Worm (Caenorhabditis elegans): Measurements from ENCODE around the gene ptr-9.

DNA sequence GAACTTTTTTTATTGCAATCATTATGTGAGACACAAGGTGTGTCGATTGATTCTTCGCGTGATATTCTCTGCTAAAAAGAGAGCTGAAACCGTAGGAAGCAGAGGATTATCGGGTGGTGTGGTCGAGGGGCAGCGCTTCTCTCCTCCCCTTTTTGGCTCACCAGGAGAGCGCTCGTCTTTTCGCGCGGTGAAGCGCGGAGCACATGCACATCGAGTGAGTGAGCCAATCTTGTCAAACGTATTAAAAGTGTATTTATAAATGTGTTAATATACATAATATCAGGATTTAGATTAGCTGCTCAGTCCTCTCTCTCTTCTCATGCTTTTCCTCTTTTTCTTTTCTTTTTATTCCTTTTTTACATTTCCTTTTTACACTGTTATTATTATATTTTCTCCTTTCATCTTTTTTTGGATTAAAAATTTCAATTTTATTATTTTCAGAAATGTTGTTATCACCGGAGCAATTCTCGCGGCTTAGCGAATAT is 1.2 kb upstream of the ptr-9 start, which contains the start of gene dgk-3:
- TF ChIP-seq zfh-2 (GFP tag; conservative IDR thresholded peaks at IDR 0.05) (no peak), repo-1 (tag; optimal IDR thresholded peaks at IDR 0.05) (no peak), nhr-90 (tag; optimal IDR thresholded peaks at IDR 0.05) (no peak), lin-40 (tag; optimal IDR thresholded peaks at IDR 0.05) (no peak), ama-1 (optimal IDR thresholded peaks at IDR 0.05) (no peak), ama-1 (GFP tag; optimal IDR thresholded peaks at IDR 0.05) (no peak), Y56A3A.18 (GFP tag; IDR thresholded peaks at IDR 0.05) (no peak), egl-44 (GFP tag; IDR thresholded peaks at IDR 0.05) (no peak), snpc-4 (GFP tag; optimal IDR thresholded peaks at IDR 0.05) (no peak), snpc-4 (tag; optimal IDR thresholded peaks at IDR 0.05) (no peak), unc-62 (GFP tag; optimal IDR thresholded peaks at IDR 0.05) (no peak)

Measured in whole organism, young adult.